Worm (Caenorhabditis elegans) whole organism, L3 larva: Measurements from ENCODE around the gene srh-1.

Experiments
- ceh-16 ChIP-seq: sonication (generic microtip); optimal IDR thresholded peaks from 2 replicates; lab custom pipeline; 2017; ENCODE audit warnings: missing biosample characterization, missing genetic modification characterization
- egl-5 ChIP-seq: fragments of 150-350 bp; optimal IDR thresholded peaks from 2 replicates; lab custom pipeline; 2017; ENCODE audit warnings: missing biosample characterization, missing genetic modification reagents, missing genetic modification characterization, inconsistent platforms
- fos-1 ChIP-seq: fragments of 150-350 bp; optimal IDR thresholded peaks from 2 replicates; lab custom pipeline; 2014; ENCODE audit warnings: missing biosample characterization, missing genetic modification characterization
- lin-39 ChIP-seq: fragments of 150-350 bp; optimal IDR thresholded peaks from 2 replicates; lab custom pipeline; 2018; ENCODE audit warnings: missing biosample characterization, missing genetic modification reagents, missing genetic modification characterization
- nhr-11 ChIP-seq: fragments of 150-350 bp; optimal IDR thresholded peaks from 2 replicates; lab custom pipeline; 2014; ENCODE audit warnings: missing biosample characterization, missing genetic modification characterization
- pqm-1 ChIP-seq: fragments of 150-350 bp; optimal IDR thresholded peaks from 2 replicates; lab custom pipeline; 2017; ENCODE audit warnings: missing biosample characterization, missing genetic modification characterization, inconsistent platforms
- sea-2 ChIP-seq: fragments of 150-350 bp; sonication (generic microtip); optimal IDR thresholded peaks from 4 replicates; lab custom pipeline; 2014; ENCODE audit warnings: missing biosample characterization, missing genetic modification reagents, missing genetic modification characterization
- skn-1 ChIP-seq: fragments of 150-350 bp; optimal IDR thresholded peaks from 2 replicates; lab custom pipeline; 2014; ENCODE audit warnings: missing biosample characterization, missing genetic modification characterization
- snpc-4 ChIP-seq: fragments of 150-350 bp; optimal IDR thresholded peaks from 2 replicates; lab custom pipeline; 2014; ENCODE audit warnings: missing biosample characterization, missing genetic modification characterization
- unc-62 ChIP-seq: fragments of 150-350 bp; sonication (generic microtip); optimal IDR thresholded peaks from 4 replicates; lab custom pipeline; 2014; ENCODE audit warnings: missing biosample characterization, missing genetic modification reagents, missing genetic modification characterization
- zag-1 ChIP-seq: fragments of 150-350 bp; optimal IDR thresholded peaks from 2 replicates; lab custom pipeline; 2014; ENCODE audit warnings: missing biosample characterization, missing genetic modification characterization
- ztf-11 ChIP-seq: fragments of 150-350 bp; optimal IDR thresholded peaks from 2 replicates; lab custom pipeline; 2014; ENCODE audit warnings: missing biosample characterization, missing genetic modification characterization

- TF ChIP-seq snpc-4 (no peak), pqm-1 (tag; lab: Kevin White, UChicago) (no peak), ztf-11 (tag; lab: Kevin White, UChicago) (no peak), sea-2 (no peak), unc-62 (no peak), zag-1 (tag; lab: Kevin White, UChicago) (no peak), nhr-11 (tag; lab: Kevin White, UChicago) (no peak), fos-1 (tag; lab: Kevin White, UChicago) (no peak), ceh-16 (no peak), egl-5 (no peak), skn-1 (no peak), lin-39 (tag; lab: Kevin White, UChicago) (no peak)
Measured at ce11 chrV:11520215-11520614, 34.6 kb downstream of the srh-1 start, which contains the start of the genes C55A6.11 and C55A6.7.
